Fruit fly (Drosophila melanogaster) Kc167 (cell line): ENCODE results near the gene Rsph3.

ENCODE experiments used
- Myc ChIP-seq: fragments of >200 bp; optimal IDR thresholded peaks from 2 replicates; lab custom pipeline; 2017; ENCODE audit warnings: missing external identifiers
- Sin3A ChIP-seq: fragments of >200 bp; optimal IDR thresholded peaks from 2 replicates; lab custom pipeline; 2018; ENCODE audit warnings: missing external identifiers
- h ChIP-seq: fragments of >200 bp; optimal IDR thresholded peaks from 3 replicates; lab custom pipeline; 2018; ENCODE audit warnings: missing external identifiers
- insv ChIP-seq: fragments of >200 bp; optimal IDR thresholded peaks from 3 replicates; lab custom pipeline; 2018; ENCODE audit warnings: missing external identifiers
- psq ChIP-seq: fragments of >200 bp; optimal IDR thresholded peaks from 2 replicates; lab custom pipeline; 2017; ENCODE audit warnings: missing external identifiers
- ttk ChIP-seq: sonication (Bioruptor generic); optimal IDR thresholded peaks from 2 replicates; lab custom pipeline; 2017; ENCODE audit warnings: missing external identifiers

Gene Rsph3

DNA sequence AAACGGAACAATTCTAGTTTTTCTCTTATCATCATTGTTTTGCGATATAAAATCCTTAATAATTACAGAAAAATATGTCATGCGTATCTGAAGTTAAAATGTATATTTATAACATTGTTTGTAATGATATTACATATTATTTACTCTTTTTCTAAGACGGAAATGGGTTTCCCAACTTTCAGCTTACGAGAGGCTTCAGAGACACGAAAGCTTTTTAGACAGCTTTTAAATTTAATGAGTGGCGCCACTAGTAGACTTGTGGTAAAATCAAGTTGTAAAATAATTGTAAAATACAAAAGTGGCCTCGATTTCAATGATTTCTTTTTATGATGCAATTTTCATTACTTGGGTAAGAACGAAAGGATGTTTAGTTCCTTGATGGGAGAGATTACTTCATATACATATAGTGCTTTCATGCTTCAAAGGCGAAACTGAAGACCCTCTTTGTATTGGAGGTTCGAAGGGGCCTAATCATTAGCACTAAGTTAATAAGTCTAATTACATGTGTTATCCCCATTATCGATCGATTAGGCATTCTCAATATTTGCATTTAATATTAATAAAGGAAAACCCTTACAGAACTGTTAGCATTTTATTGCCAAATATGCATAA is 53.9 kb downstream of the Rsph3 start:
- TF ChIP-seq ttk: no peak
- no peak for TF ChIP-seq Myc (lab: Kevin White, UChicago)
- TF ChIP-seq psq (lab: Kevin White, UChicago): no peak
- no peak for TF ChIP-seq h
- TF ChIP-seq insv (lab: Kevin White, UChicago): no peak
- TF ChIP-seq Sin3A (lab: Kevin White, UChicago): no peak

dm6 chr3L:6706723-6707591 is 56.1 kb downstream of the Rsph3 start:
- no peak for TF ChIP-seq ttk
